Fruit fly (Drosophila melanogaster) whole organism, embryonic: Measurements from ENCODE around the gene corto.

Experiments used
- Adf1 ChIP-seq: fragments of 200-800 bp; sonication (Bioruptor generic); IDR thresholded peaks from 2 replicates; pipeline ENCODE4 v1.3.6; 2022; ENCODE audit warnings: missing biosample characterization, missing genetic modification characterization
- Atf3 ChIP-seq: fragments of 200-800 bp; sonication (Bioruptor generic); optimal IDR thresholded peaks from 3 replicates; lab custom pipeline; 2016; ENCODE audit warnings: missing biosample characterization, missing genetic modification characterization
- Atf6 ChIP-seq: fragments of 200-800 bp; sonication (Bioruptor generic); IDR thresholded peaks from 2 replicates; pipeline ENCODE4 v1.3.6; 2022; ENCODE audit warnings: missing biosample characterization, missing genetic modification characterization
- Blimp-1 ChIP-seq: fragments of 200-800 bp; sonication (Bioruptor generic); optimal IDR thresholded peaks from 3 replicates; lab custom pipeline; 2018; ENCODE audit warnings: missing biosample characterization, missing genetic modification characterization, mild to moderate bottlenecking, moderate library complexity, missing genetic modification reagents
- CG10321 ChIP-seq: fragments of 200-800 bp; sonication (Bioruptor generic); IDR thresholded peaks from 2 replicates; pipeline ENCODE4 v1.3.6; 2022; ENCODE audit warnings: missing biosample characterization, missing genetic modification characterization
- CG11093 ChIP-seq: fragments of 200-800 bp; sonication (Bioruptor generic); IDR thresholded peaks from 3 replicates; pipeline ENCODE4 v1.3.6; 2022; ENCODE audit warnings: missing biosample characterization, missing genetic modification characterization
- CG11560 ChIP-seq: fragments of 200-800 bp; sonication (Bioruptor generic); IDR thresholded peaks from 3 replicates; pipeline ENCODE4 v1.3.6; 2022; ENCODE audit warnings: missing biosample characterization, missing genetic modification characterization
- CG11723 ChIP-seq: fragments of 200-800 bp; sonication (Bioruptor generic); optimal IDR thresholded peaks from 2 replicates; lab custom pipeline; 2017; ENCODE audit warnings: missing biosample characterization, mild to moderate bottlenecking, missing genetic modification characterization
- CG12155 ChIP-seq: fragments of 200-800 bp; sonication (Bioruptor generic); optimal IDR thresholded peaks from 3 replicates; lab custom pipeline; 2016; ENCODE audit warnings: missing biosample characterization, missing genetic modification characterization
- CG14710 ChIP-seq: fragments of 200-800 bp; sonication (Bioruptor generic); optimal IDR thresholded peaks from 3 replicates; lab custom pipeline; 2019; ENCODE audit warnings: missing biosample characterization, mild to moderate bottlenecking, missing genetic modification characterization, moderate library complexity
- CG1529 ChIP-seq: fragments of 200-800 bp; sonication (Bioruptor generic); optimal IDR thresholded peaks from 3 replicates; lab custom pipeline; 2018; ENCODE audit warnings: missing biosample characterization, missing genetic modification characterization
- CG1602 ChIP-seq: fragments of 200-800 bp; sonication (Bioruptor generic); optimal IDR thresholded peaks from 3 replicates; lab custom pipeline; 2016; ENCODE audit warnings: missing biosample characterization, missing genetic modification characterization
- CG1603 ChIP-seq: fragments of 200-800 bp; sonication (Bioruptor generic); optimal IDR thresholded peaks from 2 replicates; lab custom pipeline; 2019; ENCODE audit warnings: missing biosample characterization, mild to moderate bottlenecking, missing genetic modification characterization, moderate library complexity
- CG16863 ChIP-seq: fragments of 200-800 bp; sonication (Bioruptor generic); optimal IDR thresholded peaks from 3 replicates; lab custom pipeline; 2016; ENCODE audit warnings: missing biosample characterization, missing genetic modification characterization
- CG17359 ChIP-seq: fragments of 200-800 bp; sonication (Bioruptor generic); optimal IDR thresholded peaks from 3 replicates; lab custom pipeline; 2018; ENCODE audit warnings: missing biosample characterization, mild to moderate bottlenecking, missing genetic modification characterization, moderate library complexity
- CG17361 ChIP-seq: fragments of 200-800 bp; sonication (Bioruptor generic); IDR thresholded peaks from 3 replicates; pipeline ENCODE4 v1.3.6; 2022; ENCODE audit warnings: missing biosample characterization, missing genetic modification characterization
- CG18262 ChIP-seq: fragments of 200-800 bp; optimal IDR thresholded peaks from 3 replicates; lab custom pipeline; 2019; ENCODE audit warnings: missing biosample characterization, mild to moderate bottlenecking, missing genetic modification characterization, moderate library complexity
- CG2875 ChIP-seq: fragments of 200-800 bp; sonication (Bioruptor generic); optimal IDR thresholded peaks from 2 replicates; lab custom pipeline; 2017; ENCODE audit warnings: missing biosample characterization, mild to moderate bottlenecking, missing genetic modification characterization, missing genetic modification reagents
- CG3281 ChIP-seq: fragments of 200-800 bp; sonication (Bioruptor generic); optimal IDR thresholded peaks from 3 replicates; lab custom pipeline; 2017; ENCODE audit warnings: missing biosample characterization, mild to moderate bottlenecking, missing genetic modification characterization
- CG4424 ChIP-seq: fragments of 200-800 bp; sonication (Bioruptor generic); optimal IDR thresholded peaks from 3 replicates; lab custom pipeline; 2016; ENCODE audit warnings: missing biosample characterization, missing genetic modification characterization
- CG4730 ChIP-seq: fragments of 200-800 bp; sonication (Bioruptor generic); IDR thresholded peaks from 2 replicates; pipeline ENCODE4 v1.3.6; 2022; ENCODE audit warnings: missing biosample characterization, missing genetic modification characterization
- CG7556 ChIP-seq: fragments of 200-800 bp; sonication (Bioruptor generic); optimal IDR thresholded peaks from 2 replicates; lab custom pipeline; 2017; ENCODE audit warnings: missing biosample characterization, mild to moderate bottlenecking, missing genetic modification characterization
- CG7839 ChIP-seq: fragments of 200-800 bp; sonication (Bioruptor generic); optimal IDR thresholded peaks from 3 replicates; lab custom pipeline; 2018; ENCODE audit warnings: missing biosample characterization, mild to moderate bottlenecking, missing genetic modification characterization, moderate library complexity
- CG7987 ChIP-seq: fragments of 200-800 bp; sonication (Bioruptor generic); optimal IDR thresholded peaks from 2 replicates; lab custom pipeline; 2018; ENCODE audit warnings: missing biosample characterization, mild to moderate bottlenecking, missing genetic modification characterization, moderate library complexity
- CG8388 ChIP-seq: fragments of 200-800 bp; sonication (Bioruptor generic); optimal IDR thresholded peaks from 2 replicates; lab custom pipeline; 2019; ENCODE audit warnings: missing biosample characterization, mild to moderate bottlenecking, missing genetic modification characterization, moderate library complexity
- CG8924 ChIP-seq: fragments of 200-800 bp; optimal IDR thresholded peaks from 3 replicates; lab custom pipeline; 2019; ENCODE audit warnings: missing biosample characterization, mild to moderate bottlenecking, missing genetic modification characterization, moderate library complexity
- Dad ChIP-seq: fragments of 200-800 bp; sonication (Bioruptor generic); optimal IDR thresholded peaks from 3 replicates; lab custom pipeline; 2016; ENCODE audit warnings: missing biosample characterization, missing genetic modification characterization
- Ets65A ChIP-seq: fragments of 200-800 bp; sonication (Bioruptor generic); peaks from one replicate; lab custom pipeline; 2016; ENCODE audit warnings: missing biosample characterization, missing genetic modification characterization
- H15 ChIP-seq: fragments of 200-800 bp; sonication (Bioruptor generic); IDR thresholded peaks from 3 replicates; pipeline ENCODE4 v1.3.6; 2022; ENCODE audit warnings: missing biosample characterization, missing genetic modification characterization
- Hand ChIP-seq: fragments of 200-800 bp; sonication (Bioruptor generic); optimal IDR thresholded peaks from 2 replicates; lab custom pipeline; 2017; ENCODE audit warnings: mild to moderate bottlenecking, missing biosample characterization, missing genetic modification reagents, missing genetic modification characterization
- Oli ChIP-seq: fragments of 200-800 bp; sonication (Bioruptor generic); optimal IDR thresholded peaks from 2 replicates; lab custom pipeline; 2018; ENCODE audit warnings: missing biosample characterization, mild to moderate bottlenecking, missing genetic modification characterization, moderate library complexity
- Rfx ChIP-seq: fragments of 200-800 bp; sonication (Bioruptor generic); IDR thresholded peaks from 2 replicates; pipeline ENCODE4 v1.3.6; 2022; ENCODE audit warnings: missing biosample characterization, missing genetic modification characterization
- Sox102F ChIP-seq: fragments of 200-800 bp; sonication (Bioruptor generic); optimal IDR thresholded peaks from 2 replicates; lab custom pipeline; 2018; ENCODE audit warnings: missing biosample characterization, mild to moderate bottlenecking, missing genetic modification characterization, moderate library complexity
- Usf ChIP-seq: fragments of 200-800 bp; sonication (Bioruptor generic); optimal IDR thresholded peaks from 2 replicates; lab custom pipeline; 2017; ENCODE audit warnings: missing genotype, missing biosample characterization, missing genetic modification characterization
- cad ChIP-seq: fragments of >200 bp; optimal IDR thresholded peaks from 2 replicates; lab custom pipeline; 2017; ENCODE audit warnings: missing biosample characterization, missing genetic modification characterization
- cg ChIP-seq: fragments of 200-800 bp; sonication (Bioruptor generic); optimal IDR thresholded peaks from 3 replicates; lab custom pipeline; 2019; ENCODE audit warnings: missing biosample characterization, mild to moderate bottlenecking, missing genetic modification characterization, moderate library complexity
- disco-r ChIP-seq: fragments of 200-800 bp; sonication (Bioruptor generic); optimal IDR thresholded peaks from 2 replicates; lab custom pipeline; 2016; ENCODE audit warnings: missing biosample characterization, missing genetic modification characterization
- eve ChIP-seq, 2 experiments: fragments of >200 bp; optimal IDR thresholded peaks; 2 replicates each; lab custom pipeline; 2017; ENCODE audit warnings: missing biosample characterization in 2 of 2, missing genetic modification characterization in 2 of 2
- fd96Cb ChIP-seq: fragments of 200-800 bp; sonication (Bioruptor generic); optimal IDR thresholded peaks from 2 replicates; lab custom pipeline; 2018; ENCODE audit warnings: missing biosample characterization, mild to moderate bottlenecking, missing genetic modification characterization, moderate library complexity
- gcm2 ChIP-seq: fragments of 200-800 bp; sonication (Bioruptor generic); optimal IDR thresholded peaks from 2 replicates; lab custom pipeline; 2016; ENCODE audit warnings: missing biosample characterization, missing genetic modification characterization
- gsb-n ChIP-seq: fragments of 200-800 bp; sonication (Bioruptor generic); optimal IDR thresholded peaks from 3 replicates; lab custom pipeline; 2018; ENCODE audit warnings: missing biosample characterization, mild to moderate bottlenecking, missing genetic modification characterization
- h ChIP-seq: fragments of >200 bp; optimal IDR thresholded peaks from 2 replicates; lab custom pipeline; 2017
- ind ChIP-seq: fragments of 200-800 bp; sonication (Bioruptor generic); optimal IDR thresholded peaks from 3 replicates; lab custom pipeline; 2016; ENCODE audit warnings: missing biosample characterization, missing genetic modification characterization
- lab ChIP-seq: fragments of 200-800 bp; sonication (Bioruptor generic); optimal IDR thresholded peaks from 3 replicates; lab custom pipeline; 2017; ENCODE audit warnings: missing biosample characterization, missing genetic modification characterization, mild to moderate bottlenecking, moderate library complexity, missing genetic modification reagents
- nau ChIP-seq: fragments of 200-800 bp; sonication (Bioruptor generic); optimal IDR thresholded peaks from 3 replicates; lab custom pipeline; 2017; ENCODE audit warnings: missing biosample characterization, mild to moderate bottlenecking, missing genetic modification characterization, missing genetic modification reagents
- nmo ChIP-seq: fragments of 200-800 bp; sonication (Bioruptor generic); optimal IDR thresholded peaks from 2 replicates; lab custom pipeline; 2018; ENCODE audit warnings: missing biosample characterization, mild to moderate bottlenecking, missing genetic modification characterization, moderate library complexity
- odd ChIP-seq: fragments of 200-800 bp; sonication (Bioruptor generic); optimal IDR thresholded peaks from 2 replicates; lab custom pipeline; 2017; ENCODE audit warnings: missing biosample characterization, mild to moderate bottlenecking, missing genetic modification characterization
- phol ChIP-seq: fragments of 200-800 bp; sonication (Bioruptor generic); optimal IDR thresholded peaks from 3 replicates; lab custom pipeline; 2018; ENCODE audit warnings: missing biosample characterization, mild to moderate bottlenecking, missing genetic modification characterization, moderate library complexity
- tap ChIP-seq: fragments of 200-800 bp; optimal IDR thresholded peaks from 3 replicates; lab custom pipeline; 2019; ENCODE audit warnings: missing biosample characterization, mild to moderate bottlenecking, missing genetic modification characterization, moderate library complexity
- vfl ChIP-seq: fragments of 200-800 bp; sonication (Bioruptor generic); optimal IDR thresholded peaks from 2 replicates; lab custom pipeline; 2016; ENCODE audit warnings: missing biosample characterization, missing genetic modification characterization
- zen2 ChIP-seq: fragments of 200-800 bp; sonication (Bioruptor generic); IDR thresholded peaks from 3 replicates; pipeline ENCODE4 v1.3.6; 2022; ENCODE audit warnings: missing biosample characterization, missing genetic modification characterization; ENCODE audit not compliant: partially characterized antibody

corto gene

DNA sequence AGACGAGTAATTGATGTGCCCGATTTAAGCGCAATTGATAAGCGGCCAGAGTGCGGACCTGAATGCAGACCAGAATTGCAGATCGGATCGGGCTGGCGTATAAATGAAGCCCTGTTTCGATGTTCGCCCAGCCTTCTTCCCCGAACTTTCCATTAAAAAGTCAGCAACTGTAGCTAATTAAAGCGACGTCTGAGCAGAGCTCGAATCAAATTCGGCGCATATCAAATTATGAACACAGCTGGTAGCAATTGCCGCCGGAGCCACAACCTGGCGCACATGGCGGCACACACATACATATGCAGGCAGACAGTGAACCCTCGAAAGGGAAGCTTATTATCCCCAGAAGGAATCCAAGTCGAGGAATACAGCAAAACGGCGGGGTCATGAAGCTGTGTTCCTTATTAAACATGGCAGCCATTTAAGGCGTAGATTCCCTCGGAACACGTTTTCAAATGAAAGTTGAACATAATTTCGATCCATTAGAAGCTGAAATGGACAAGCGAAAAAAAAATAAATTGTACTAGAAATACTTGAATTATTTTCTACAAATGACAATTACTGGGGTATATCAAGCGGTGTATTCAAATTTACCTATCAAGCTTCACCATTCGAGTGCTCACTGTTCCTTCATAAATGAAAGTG is 16.6 kb upstream of the corto start (continued):
- TF ChIP-seq zen2 (GFP tag; lab: Robert Waterston, UW) = no peak
- no peak for TF ChIP-seq h (lab: Kevin White, UChicago)
- TF ChIP-seq CG11093 = no peak
- TF ChIP-seq lab (GFP tag; lab: Kevin White, UChicago) = peak; percentile 13
- no peak for TF ChIP-seq Rfx (GFP tag; lab: Robert Waterston, UW)
- no peak for TF ChIP-seq CG11560
- peak; percentile 10 for TF ChIP-seq Oli (tag; lab: Kevin White, UChicago)
- no peak for TF ChIP-seq CG10321 (GFP tag; lab: Robert Waterston, UW)
- peak; percentile 17 for TF ChIP-seq CG16863
- no peak for TF ChIP-seq CG3281 (GFP tag; lab: Kevin White, UChicago)
- peak; percentile 66 for TF ChIP-seq tap (tag; lab: Kevin White, UChicago)
- peak; percentile 21 for TF ChIP-seq CG8924 (tag; lab: Kevin White, UChicago)
- peak; percentile 48 for TF ChIP-seq phol (tag; lab: Kevin White, UChicago)
- no peak for TF ChIP-seq gcm2 (GFP tag; lab: Kevin White, UChicago)
- peak; percentile 4 for TF ChIP-seq CG7839 (tag; lab: Kevin White, UChicago)
- TF ChIP-seq CG1529 (GFP tag; lab: Kevin White, UChicago) = peak; percentile 36
- TF ChIP-seq nmo (GFP tag; lab: Kevin White, UChicago) = peak; percentile 15
- no peak for TF ChIP-seq CG17359 (tag; lab: Kevin White, UChicago)
- TF ChIP-seq eve (GFP tag; optimal IDR thresholded peaks at IDR 0.05; lab: Kevin White, UChicago) = peak in 1 of 2 experiments; percentile 74
- TF ChIP-seq CG18262 = peak; percentile 37
- no peak for TF ChIP-seq H15
- TF ChIP-seq Atf6 (GFP tag; lab: Robert Waterston, UW) = no peak
- TF ChIP-seq CG11723 (GFP tag; lab: Kevin White, UChicago) = no peak
- no peak for TF ChIP-seq CG4730 (GFP tag; lab: Robert Waterston, UW)
- no peak for TF ChIP-seq Hand (GFP tag; lab: Kevin White, UChicago)
- TF ChIP-seq CG1603 (tag; lab: Kevin White, UChicago) = peak; percentile 10
- TF ChIP-seq CG7556 = peak; percentile 19
- peak; percentile 9 for TF ChIP-seq CG4424 (GFP tag; lab: Kevin White, UChicago)
- TF ChIP-seq Usf = no peak
- peak; percentile 15 for TF ChIP-seq fd96Cb (tag; lab: Kevin White, UChicago)
- no peak for TF ChIP-seq disco-r
- TF ChIP-seq Ets65A (GFP tag; lab: Kevin White, UChicago) = peak; percentile 81
- TF ChIP-seq Blimp-1 (GFP tag; lab: Kevin White, UChicago) = peak; percentile 39
- no peak for TF ChIP-seq Adf1 (GFP tag; lab: Robert Waterston, UW)
- no peak for TF ChIP-seq CG12155
- TF ChIP-seq CG17361 (GFP tag; lab: Robert Waterston, UW) = 0 out of 3 replicates have a peak, but pooled peaks have one; percentile 35
- TF ChIP-seq vfl (GFP tag; lab: Kevin White, UChicago) = no peak
- TF ChIP-seq CG7987 (GFP tag; lab: Kevin White, UChicago) = no peak
- peak; percentile 21 for TF ChIP-seq Sox102F (GFP tag; lab: Kevin White, UChicago)
- TF ChIP-seq Dad (GFP tag; lab: Kevin White, UChicago) = no peak
- no peak for TF ChIP-seq Atf3
- TF ChIP-seq ind = peak; percentile 8
- TF ChIP-seq CG14710 (tag; lab: Kevin White, UChicago) = peak; percentile 17
- peak; percentile 29 for TF ChIP-seq cg (GFP tag; lab: Kevin White, UChicago)
- no peak for TF ChIP-seq cad (GFP tag; lab: Kevin White, UChicago)
- TF ChIP-seq gsb-n (tag; lab: Kevin White, UChicago) = peak; percentile 59
- TF ChIP-seq odd (GFP tag; lab: Kevin White, UChicago) = no peak
- peak; percentile 31 for TF ChIP-seq nau
- TF ChIP-seq CG2875 (GFP tag; lab: Kevin White, UChicago) = peak; percentile 0
- no peak for TF ChIP-seq CG1602 (GFP tag; lab: Kevin White, UChicago)
- TF ChIP-seq CG8388 (GFP tag; lab: Kevin White, UChicago) = peak; percentile 22
